Fruit fly (Drosophila melanogaster): ENCODE data around the gene okr.
A peak's percentile ranks its signal among the peaks of the same experiment; 100 is the strongest.

okr gene

DNA sequence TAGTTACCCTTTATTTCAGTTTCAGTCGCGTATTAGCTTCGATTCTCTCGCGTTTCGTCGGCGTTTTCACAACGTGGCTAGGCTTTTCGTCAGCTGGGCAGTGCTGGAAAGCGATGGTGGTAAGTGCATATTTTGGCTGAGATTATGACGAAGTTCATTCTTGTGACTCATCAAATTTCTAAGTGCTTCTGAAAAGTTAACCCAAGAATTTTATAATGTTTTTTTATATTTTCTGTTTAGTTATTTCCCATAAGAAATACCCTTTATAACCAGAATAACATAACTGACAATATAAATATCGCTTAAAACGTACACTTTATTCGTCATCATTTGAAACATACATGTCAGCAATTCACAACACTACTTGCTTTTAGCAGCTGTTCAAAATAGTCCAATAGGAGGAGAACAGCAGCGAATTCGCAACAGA lies 44.6 kb upstream of the okr start, which contains the start of the genes CG17260 and SerRS (continued):
- peak; percentile 92 for TF ChIP-seq YL-1 (GFP tag; optimal IDR thresholded peaks at IDR 0.05)
- peak; percentile 70 for TF ChIP-seq jing (GFP tag; optimal IDR thresholded peaks at IDR 0.05)
- peak; percentile 89 for TF ChIP-seq CG11456 (GFP tag; IDR thresholded peaks at IDR 0.05)
- peak; percentile 37 for TF ChIP-seq ac (GFP tag; optimal IDR thresholded peaks at IDR 0.05)
- TF ChIP-seq ato (GFP tag; IDR thresholded peaks at IDR 0.05; ENCODE audit: partially characterized antibody), result no peak
- TF ChIP-seq cato (GFP tag; optimal IDR thresholded peaks at IDR 0.05; ENCODE audit: borderline replicate concordance), result peak; percentile 86
- peak; percentile 74 for TF ChIP-seq CG8359 (GFP tag; optimal IDR thresholded peaks at IDR 0.05; ENCODE audit: borderline replicate concordance)
- TF ChIP-seq twi (tag; optimal IDR thresholded peaks at IDR 0.05), result peak; percentile 87
- peak; percentile 60 to 89 for TF ChIP-seq bsh (GFP tag; optimal IDR thresholded peaks at IDR 0.05)
- no peak for TF ChIP-seq mld (GFP tag; IDR thresholded peaks at IDR 0.05; ENCODE audit: partially characterized antibody)
- peak; percentile 95 for TF ChIP-seq CG4424 (GFP tag; optimal IDR thresholded peaks at IDR 0.05)
- no peak for TF ChIP-seq CG14860 (GFP tag; IDR thresholded peaks at IDR 0.05; ENCODE audit: partially characterized antibody)
- peak; percentile 43 for TF ChIP-seq CG12071 (GFP tag; optimal IDR thresholded peaks at IDR 0.05)
- TF ChIP-seq CG6854 (GFP tag; optimal IDR thresholded peaks at IDR 0.05), result peak; percentile 52
- peak; percentile 94 for TF ChIP-seq CG10654 (GFP tag; optimal IDR thresholded peaks at IDR 0.05)
- TF ChIP-seq fu2 (GFP tag; optimal IDR thresholded peaks at IDR 0.05), result peak; percentile 92
- no peak for TF ChIP-seq yki (optimal IDR thresholded peaks at IDR 0.05)
- TF ChIP-seq Ets65A (GFP tag), result peak; percentile 100
- no peak for TF ChIP-seq HLHmδ (GFP tag; optimal IDR thresholded peaks at IDR 0.05)
- peak; percentile 96 for TF ChIP-seq phol (tag; optimal IDR thresholded peaks at IDR 0.05)
- peak; percentile 40 for TF ChIP-seq gfzf (GFP tag; optimal IDR thresholded peaks at IDR 0.05)
- peak; percentile 85 for TF ChIP-seq dmrt11E (tag; optimal IDR thresholded peaks at IDR 0.05)
- peak; percentile 81 for TF ChIP-seq CG5245 (GFP tag; optimal IDR thresholded peaks at IDR 0.05)
- TF ChIP-seq CG42726 (GFP tag; IDR thresholded peaks at IDR 0.05; ENCODE audit: partially characterized antibody), result no peak
- no peak for TF ChIP-seq oc (tag; optimal IDR thresholded peaks at IDR 0.05)
- TF ChIP-seq danr (GFP tag; IDR thresholded peaks at IDR 0.05), result peak; percentile 84
- TF ChIP-seq Sry-β (GFP tag; optimal IDR thresholded peaks at IDR 0.05), result peak; percentile 42
- peak; percentile 71 for TF ChIP-seq HmgD (GFP tag; optimal IDR thresholded peaks at IDR 0.05)
- TF ChIP-seq cg (GFP tag; optimal IDR thresholded peaks at IDR 0.05), result no peak
- peak; percentile 98 for TF ChIP-seq row (GFP tag; IDR thresholded peaks at IDR 0.05)
- peak; percentile 88 for TF ChIP-seq CHES-1-like (GFP tag; optimal IDR thresholded peaks at IDR 0.05)
- peak; percentile 95 for TF ChIP-seq CG9817 (tag; optimal IDR thresholded peaks at IDR 0.05)
- TF ChIP-seq so (GFP tag; IDR thresholded peaks at IDR 0.05), result peak; percentile 83; the same call in 1 of the 3 replicates
- TF ChIP-seq CG11085 (GFP tag; IDR thresholded peaks at IDR 0.05), result peak; percentile 92
- TF ChIP-seq CG34422 (GFP tag; IDR thresholded peaks at IDR 0.05), result peak; percentile 95
- TF ChIP-seq CG11696 (GFP tag; IDR thresholded peaks at IDR 0.05), result no peak
- TF ChIP-seq MTF-1 (GFP tag; optimal IDR thresholded peaks at IDR 0.05; ENCODE audit: borderline replicate concordance), result peak; percentile 34
- peak; percentile 76 for TF ChIP-seq eyg (GFP tag; optimal IDR thresholded peaks at IDR 0.05)
- TF ChIP-seq CG12391 (tag; optimal IDR thresholded peaks at IDR 0.05), result peak; percentile 95
- TF ChIP-seq ham (GFP tag; IDR thresholded peaks at IDR 0.05), result peak; percentile 77
- peak; percentile 80 for TF ChIP-seq emc (GFP tag; optimal IDR thresholded peaks at IDR 0.05)
- peak; percentile 89 for TF ChIP-seq CG8388 (GFP tag; optimal IDR thresholded peaks at IDR 0.05)
- TF ChIP-seq CTCF (GFP tag; optimal IDR thresholded peaks at IDR 0.05), result peak; percentile 37
- TF ChIP-seq CG2712 (tag; optimal IDR thresholded peaks at IDR 0.05), result peak; percentile 95
- TF ChIP-seq dm (GFP tag; optimal IDR thresholded peaks at IDR 0.05), result peak; percentile 94
- TF ChIP-seq odd (GFP tag; optimal IDR thresholded peaks at IDR 0.05), result no peak
- peak; percentile 80 for TF ChIP-seq schlank (tag; optimal IDR thresholded peaks at IDR 0.05)
- peak; percentile 96 for TF ChIP-seq pho (GFP tag; optimal IDR thresholded peaks at IDR 0.05)
- no peak for TF ChIP-seq CG11723 (GFP tag; optimal IDR thresholded peaks at IDR 0.05)
- TF ChIP-seq Dp (GFP tag; optimal IDR thresholded peaks at IDR 0.05), result peak; percentile 32
- TF ChIP-seq CG2116 (GFP tag; optimal IDR thresholded peaks at IDR 0.05), result peak; percentile 79
